Worm (Caenorhabditis elegans) whole organism, mixed stage, embryonic: ENCODE measurements around the gene pmpl-1.

ENCODE experiments used
- cnd-1 ChIP-seq: fragments of 200-800 bp; sonication (Bioruptor generic); optimal IDR thresholded peaks from 2 replicates; lab custom pipeline; 2018; ENCODE audit warnings: mild to moderate bottlenecking, missing genetic modification characterization, missing compliant biosample characterization
- lin-13 ChIP-seq: fragments of 150-350 bp; optimal IDR thresholded peaks from 2 replicates; lab custom pipeline; 2014; ENCODE audit warnings: missing biosample characterization, missing genetic modification characterization
- lsy-2 ChIP-seq: fragments of 150-350 bp; optimal IDR thresholded peaks from 2 replicates; lab custom pipeline; 2014; ENCODE audit warnings: missing biosample characterization, missing genetic modification characterization
- nhr-12 ChIP-seq: fragments of 150-350 bp; optimal IDR thresholded peaks from 2 replicates; lab custom pipeline; 2014; ENCODE audit warnings: missing biosample characterization, missing genetic modification characterization
- nhr-237 ChIP-seq: fragments of 150-350 bp; optimal IDR thresholded peaks from 2 replicates; lab custom pipeline; 2014; ENCODE audit warnings: missing biosample characterization, missing genetic modification characterization
- nhr-28 ChIP-seq: fragments of 150-350 bp; optimal IDR thresholded peaks from 2 replicates; lab custom pipeline; 2014; ENCODE audit warnings: missing biosample characterization, missing genetic modification characterization
- nhr-76 ChIP-seq: sonication (generic microtip); optimal IDR thresholded peaks from 2 replicates; lab custom pipeline; 2017; ENCODE audit warnings: missing biosample characterization, missing genetic modification characterization
- unc-39 ChIP-seq: fragments of 150-350 bp; optimal IDR thresholded peaks from 2 replicates; lab custom pipeline; 2014; ENCODE audit warnings: missing biosample characterization, missing genetic modification characterization
- ztf-11 ChIP-seq: fragments of 150-350 bp; optimal IDR thresholded peaks from 2 replicates; lab custom pipeline; 2014; ENCODE audit warnings: missing biosample characterization, missing genetic modification characterization

DNA sequence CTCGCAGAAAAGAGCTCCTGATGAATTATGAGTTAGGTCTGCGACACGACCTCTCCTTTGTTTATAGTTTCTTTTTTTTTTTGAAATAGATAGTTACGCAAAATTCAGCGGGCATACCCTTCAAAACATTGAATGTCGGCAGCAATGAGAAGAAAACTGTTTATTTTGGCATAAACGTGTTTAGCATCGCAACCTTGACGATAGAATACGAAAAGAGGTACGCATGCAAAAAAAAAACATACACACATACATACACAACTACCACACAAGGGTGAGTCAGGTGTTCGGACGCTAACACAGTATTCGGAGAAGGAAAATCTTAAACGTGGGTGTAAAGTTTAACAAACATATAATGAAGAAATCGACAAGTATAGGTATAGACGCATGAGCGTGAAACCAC, 47.8 kb downstream of the pmpl-1 start:
- TF ChIP-seq lin-13 (tag; lab: Kevin White, UChicago): no peak
- no peak for TF ChIP-seq nhr-76
- no peak for TF ChIP-seq lsy-2 (tag; lab: Kevin White, UChicago)
- no peak for TF ChIP-seq nhr-237 (tag; lab: Kevin White, UChicago)
- no peak for TF ChIP-seq cnd-1 (tag; lab: Kevin White, UChicago)
- TF ChIP-seq ztf-11: no peak
- TF ChIP-seq nhr-12: no peak
- no peak for TF ChIP-seq unc-39 (tag; lab: Kevin White, UChicago)
- TF ChIP-seq nhr-28 (tag; lab: Kevin White, UChicago): no peak
